Worm (Caenorhabditis elegans): ENCODE measurements around the gene gtr-1.

gtr-1 gene

ce11 chrX:806515-806914 is 3.9 kb downstream of the gtr-1 start (continued):
- peak; percentile 99 for TF ChIP-seq tbx-2 (tag; optimal IDR thresholded peaks at IDR 0.05)
- peak; percentile 79 for TF ChIP-seq nhr-28 (tag; optimal IDR thresholded peaks at IDR 0.05)
- peak; percentile 97 for TF ChIP-seq nhr-19 (GFP tag; conservative IDR thresholded peaks at IDR 0.05)
- peak; percentile 88 for TF ChIP-seq lir-3 (tag; optimal IDR thresholded peaks at IDR 0.05; ENCODE audit: poor library complexity)
- no peak for TF ChIP-seq ceh-90 (tag; optimal IDR thresholded peaks at IDR 0.05)
- TF ChIP-seq Y116A8C.19 (tag; optimal IDR thresholded peaks at IDR 0.05; ENCODE audit: borderline replicate concordance): peak; percentile 19
- TF ChIP-seq mef-2 (tag; optimal IDR thresholded peaks at IDR 0.05): peak; percentile 93
- TF ChIP-seq C16A3.4 (tag; optimal IDR thresholded peaks at IDR 0.05): peak; percentile 100
- peak; percentile 98 for TF ChIP-seq nhr-20 (tag; optimal IDR thresholded peaks at IDR 0.05)
- TF ChIP-seq swsn-7 (tag; optimal IDR thresholded peaks at IDR 0.05): peak; percentile 97
- peak; percentile 95 for TF ChIP-seq efl-3 (GFP tag; optimal IDR thresholded peaks at IDR 0.05)
- peak; percentile 93 for TF ChIP-seq lin-13 (GFP tag; optimal IDR thresholded peaks at IDR 0.05)
- peak; percentile 98 for TF ChIP-seq lin-14 (GFP tag; optimal IDR thresholded peaks at IDR 0.05)
- peak; percentile 78 for TF ChIP-seq ces-1 (GFP tag; optimal IDR thresholded peaks at IDR 0.05)
- TF ChIP-seq blmp-1 (tag; optimal IDR thresholded peaks at IDR 0.05): peak; percentile 59
- TF ChIP-seq ets-5 (GFP tag; IDR thresholded peaks at IDR 0.05): peak; percentile 85; the same call in 1 of the 2 replicates
- TF ChIP-seq zag-1 (tag; optimal IDR thresholded peaks at IDR 0.05): no peak
- peak; percentile 98 for TF ChIP-seq nhr-71 (tag; optimal IDR thresholded peaks at IDR 0.05)
- TF ChIP-seq skn-1 (tag; optimal IDR thresholded peaks at IDR 0.05): peak; percentile 100
- peak; percentile 97 for TF ChIP-seq hpl-2 (GFP tag; optimal IDR thresholded peaks at IDR 0.05)
- TF ChIP-seq grh-1 (GFP tag; IDR thresholded peaks at IDR 0.05): peak; percentile 92
- no peak for TF ChIP-seq sptf-1 (tag; optimal IDR thresholded peaks at IDR 0.05)
- peak; percentile 99 for TF ChIP-seq irx-1 (tag; optimal IDR thresholded peaks at IDR 0.05)
- peak; percentile 99 for TF ChIP-seq lin-39 (tag; optimal IDR thresholded peaks at IDR 0.05)
- no peak for TF ChIP-seq alr-1 (tag; optimal IDR thresholded peaks at IDR 0.05; ENCODE audit: borderline replicate concordance)
- peak; percentile 98 for TF ChIP-seq ceh-63 (GFP tag; optimal IDR thresholded peaks at IDR 0.05)
- TF ChIP-seq C34B4.2 (tag; optimal IDR thresholded peaks at IDR 0.05): no peak
- TF ChIP-seq nhr-84 (tag; optimal IDR thresholded peaks at IDR 0.05): peak; percentile 94
- TF ChIP-seq jun-1 (tag; optimal IDR thresholded peaks at IDR 0.05): peak; percentile 99
- TF ChIP-seq rnt-1 (tag; optimal IDR thresholded peaks at IDR 0.05): peak; percentile 99
- peak; percentile 94 for TF ChIP-seq zip-4 (GFP tag; optimal IDR thresholded peaks at IDR 0.05)
- TF ChIP-seq hlh-17 (GFP tag; optimal IDR thresholded peaks at IDR 0.05; ENCODE audit: borderline replicate concordance): no peak
- peak; percentile 99 to 100 (median 100) for TF ChIP-seq ceh-82 (tag; optimal IDR thresholded peaks at IDR 0.05)
- peak; percentile 85 to 96 for TF ChIP-seq ztf-11 (tag; optimal IDR thresholded peaks at IDR 0.05)
- peak; percentile 95 for TF ChIP-seq xbp-1 (tag; optimal IDR thresholded peaks at IDR 0.05)
- TF ChIP-seq dsc-1 (tag; optimal IDR thresholded peaks at IDR 0.05): peak; percentile 100
- TF ChIP-seq egl-13 (tag; optimal IDR thresholded peaks at IDR 0.05): peak; percentile 95
- TF ChIP-seq pqm-1 (tag; optimal IDR thresholded peaks at IDR 0.05): peak; percentile 63
- peak; percentile 96 for TF ChIP-seq fkh-8 (tag; optimal IDR thresholded peaks at IDR 0.05)
- TF ChIP-seq aha-1 (tag; optimal IDR thresholded peaks at IDR 0.05): peak; percentile 95
- peak; percentile 98 for TF ChIP-seq nhr-237 (tag; optimal IDR thresholded peaks at IDR 0.05)
- TF ChIP-seq sox-4 (tag; optimal IDR thresholded peaks at IDR 0.05): peak; percentile 98
- TF ChIP-seq lin-15B (tag; optimal IDR thresholded peaks at IDR 0.05): peak; percentile 56
- TF ChIP-seq tlp-1 (tag; optimal IDR thresholded peaks at IDR 0.05): no peak
- peak; percentile 82 for TF ChIP-seq vab-15 (tag; optimal IDR thresholded peaks at IDR 0.05)
- peak; percentile 96 for TF ChIP-seq ceh-88 (GFP tag; IDR thresholded peaks at IDR 0.05)
- peak; percentile 61 for TF ChIP-seq F16B12.6 (tag; optimal IDR thresholded peaks at IDR 0.05)
- TF ChIP-seq ceh-8 (GFP tag; optimal IDR thresholded peaks at IDR 0.05): peak; percentile 99
- no peak for TF ChIP-seq hlh-4 (tag; optimal IDR thresholded peaks at IDR 0.05)
- peak; percentile 89 for TF ChIP-seq isw-1 (GFP tag; IDR thresholded peaks at IDR 0.05)
- TF ChIP-seq nhr-90 (tag; optimal IDR thresholded peaks at IDR 0.05; ENCODE audit: poor library complexity): peak; percentile 100
- TF ChIP-seq snpc-4 (tag; optimal IDR thresholded peaks at IDR 0.05): peak; percentile 94
- TF ChIP-seq aly-2 (tag; optimal IDR thresholded peaks at IDR 0.05): peak; percentile 93
